Fruit fly (Drosophila melanogaster) whole organism, embryonic: ENCODE results near the gene Jon25Bi.

ENCODE experiments used
- CG10209 ChIP-seq: fragments of 200-800 bp; sonication (Bioruptor generic); optimal IDR thresholded peaks from 3 replicates; lab custom pipeline; 2017; ENCODE audit warnings: missing biosample characterization, mild to moderate bottlenecking, missing genetic modification characterization, missing genetic modification reagents
- CG10321 ChIP-seq: fragments of 200-800 bp; sonication (Bioruptor generic); IDR thresholded peaks from 2 replicates; pipeline ENCODE4 v1.3.6; 2022; ENCODE audit warnings: missing biosample characterization, missing genetic modification characterization
- CG1233 ChIP-seq: fragments of 200-800 bp; sonication (Bioruptor generic); optimal IDR thresholded peaks from 4 replicates; lab custom pipeline; 2018; ENCODE audit warnings: missing biosample characterization, mild to moderate bottlenecking, missing genetic modification characterization
- CG13894 ChIP-seq: fragments of 200-800 bp; sonication (Bioruptor generic); optimal IDR thresholded peaks from 3 replicates; lab custom pipeline; 2018; ENCODE audit warnings: missing biosample characterization, mild to moderate bottlenecking, missing genetic modification characterization, moderate library complexity
- CG1529 ChIP-seq: fragments of 200-800 bp; sonication (Bioruptor generic); optimal IDR thresholded peaks from 3 replicates; lab custom pipeline; 2018; ENCODE audit warnings: missing biosample characterization, missing genetic modification characterization
- CG1603 ChIP-seq: fragments of 200-800 bp; sonication (Bioruptor generic); optimal IDR thresholded peaks from 2 replicates; lab custom pipeline; 2019; ENCODE audit warnings: missing biosample characterization, mild to moderate bottlenecking, missing genetic modification characterization, moderate library complexity
- CG16815 ChIP-seq: fragments of 200-800 bp; sonication (Bioruptor generic); optimal IDR thresholded peaks from 3 replicates; lab custom pipeline; 2017; ENCODE audit warnings: missing biosample characterization, mild to moderate bottlenecking, missing genetic modification characterization
- CG17612 ChIP-seq: fragments of 200-800 bp; sonication (Bioruptor generic); IDR thresholded peaks from 2 replicates; pipeline ENCODE4 v1.3.6; 2022; ENCODE audit warnings: missing biosample characterization, missing genetic modification characterization
- CG17829 ChIP-seq: fragments of 200-800 bp; optimal IDR thresholded peaks from 2 replicates; lab custom pipeline; 2019; ENCODE audit warnings: missing biosample characterization, mild to moderate bottlenecking, missing genetic modification characterization, moderate library complexity
- CG18476 ChIP-seq: fragments of 200-800 bp; sonication (Bioruptor generic); optimal IDR thresholded peaks from 2 replicates; lab custom pipeline; 2016; ENCODE audit warnings: missing biosample characterization, mild to moderate bottlenecking, missing genetic modification characterization
- CG2875 ChIP-seq: fragments of 200-800 bp; sonication (Bioruptor generic); optimal IDR thresholded peaks from 2 replicates; lab custom pipeline; 2017; ENCODE audit warnings: missing biosample characterization, mild to moderate bottlenecking, missing genetic modification characterization, missing genetic modification reagents
- CG32532 ChIP-seq: fragments of 200-800 bp; sonication (Bioruptor generic); IDR thresholded peaks from 2 replicates; pipeline ENCODE4 v1.3.6; 2022; ENCODE audit warnings: missing biosample characterization, missing genetic modification characterization
- CG3281 ChIP-seq: fragments of 200-800 bp; sonication (Bioruptor generic); optimal IDR thresholded peaks from 3 replicates; lab custom pipeline; 2017; ENCODE audit warnings: missing biosample characterization, mild to moderate bottlenecking, missing genetic modification characterization
- CG34224 ChIP-seq: fragments of 200-800 bp; sonication (Bioruptor generic); IDR thresholded peaks from 3 replicates; pipeline ENCODE4 v1.3.6; 2022; ENCODE audit warnings: missing biosample characterization, missing genetic modification characterization; ENCODE audit not compliant: partially characterized antibody
- CG4404 ChIP-seq: fragments of 200-800 bp; sonication (Bioruptor generic); IDR thresholded peaks from 2 replicates; pipeline ENCODE4 v1.3.6; 2022; ENCODE audit warnings: missing biosample characterization, missing genetic modification characterization
- CG5245 ChIP-seq: fragments of 200-800 bp; sonication (Bioruptor generic); optimal IDR thresholded peaks from 3 replicates; lab custom pipeline; 2016; ENCODE audit warnings: missing biosample characterization, missing genetic modification characterization
- CG6272 ChIP-seq: fragments of 200-800 bp; sonication (Bioruptor generic); IDR thresholded peaks from 2 replicates; pipeline ENCODE4 v1.3.6; 2022; ENCODE audit warnings: missing biosample characterization, missing genetic modification characterization
- CG6654 ChIP-seq: fragments of 200-800 bp; sonication (Bioruptor generic); optimal IDR thresholded peaks from 2 replicates; lab custom pipeline; 2017; ENCODE audit warnings: missing biosample characterization, mild to moderate bottlenecking, missing genetic modification characterization
- CG6765 ChIP-seq: fragments of 200-800 bp; sonication (Bioruptor generic); optimal IDR thresholded peaks from 3 replicates; lab custom pipeline; 2017; ENCODE audit warnings: missing biosample characterization, mild to moderate bottlenecking, missing genetic modification characterization
- CG9817 ChIP-seq: fragments of 200-800 bp; sonication (Bioruptor generic); optimal IDR thresholded peaks from 2 replicates; lab custom pipeline; 2018; ENCODE audit warnings: missing biosample characterization, mild to moderate bottlenecking, missing genetic modification characterization, moderate library complexity
- CG9932 ChIP-seq: fragments of 200-800 bp; sonication (Bioruptor generic); IDR thresholded peaks from 2 replicates; pipeline ENCODE4 v1.3.6; 2022; ENCODE audit warnings: missing biosample characterization, missing genetic modification characterization
- Dip2 ChIP-seq: fragments of 200-800 bp; sonication (Bioruptor generic); IDR thresholded peaks from 2 replicates; pipeline ENCODE4 v1.3.6; 2022; ENCODE audit warnings: missing biosample characterization, missing genetic modification characterization
- Dip3 ChIP-seq: fragments of 200-800 bp; sonication (Bioruptor generic); optimal IDR thresholded peaks from 3 replicates; lab custom pipeline; 2016; ENCODE audit warnings: missing biosample characterization, missing genetic modification characterization
- Dp ChIP-seq: fragments of 200-800 bp; sonication (Bioruptor generic); optimal IDR thresholded peaks from 2 replicates; lab custom pipeline; 2018; ENCODE audit warnings: missing biosample characterization, mild to moderate bottlenecking, missing genetic modification characterization, moderate library complexity
- Elba2 ChIP-seq: fragments of 200-800 bp; sonication (Bioruptor generic); optimal IDR thresholded peaks from 3 replicates; lab custom pipeline; 2016; ENCODE audit warnings: missing biosample characterization, missing genetic modification characterization
- GATAe ChIP-seq: fragments of 200-800 bp; sonication (Bioruptor generic); conservative IDR thresholded peaks from 2 replicates; pipeline ENCODE4 v1.3.6; 2022; ENCODE audit warnings: missing biosample characterization, missing genetic modification characterization
- Gug ChIP-seq: fragments of 200-800 bp; sonication (Bioruptor generic); IDR thresholded peaks from 4 replicates; pipeline ENCODE4 v1.3.6; 2022; ENCODE audit warnings: missing biosample characterization, missing genetic modification characterization
- HLH3B ChIP-seq: fragments of 200-800 bp; sonication (Bioruptor generic); IDR thresholded peaks from 2 replicates; pipeline ENCODE4 v1.3.6; 2022; ENCODE audit warnings: missing biosample characterization, missing genetic modification characterization
- Lpt ChIP-seq: fragments of >200 bp; optimal IDR thresholded peaks from 2 replicates; lab custom pipeline; 2018; ENCODE audit warnings: missing biosample characterization, missing genetic modification characterization
- Mad ChIP-seq: fragments of 200-800 bp; sonication (Bioruptor generic); optimal IDR thresholded peaks from 2 replicates; lab custom pipeline; 2016; ENCODE audit warnings: missing biosample characterization, missing genetic modification characterization
- Side ChIP-seq: fragments of 200-800 bp; sonication (Bioruptor generic); optimal IDR thresholded peaks from 2 replicates; lab custom pipeline; 2016; ENCODE audit warnings: missing biosample characterization, missing genetic modification characterization
- Sry-β ChIP-seq: fragments of 200-800 bp; sonication (Bioruptor generic); optimal IDR thresholded peaks from 2 replicates; lab custom pipeline; 2018; ENCODE audit warnings: missing biosample characterization, mild to moderate bottlenecking, missing genetic modification characterization, moderate library complexity
- amos ChIP-seq: fragments of 200-800 bp; sonication (Bioruptor generic); IDR thresholded peaks from 2 replicates; pipeline ENCODE4 v1.3.6; 2022; ENCODE audit warnings: missing biosample characterization, missing genetic modification characterization; ENCODE audit not compliant: partially characterized antibody
- bab2 ChIP-seq: fragments of 200-800 bp; sonication (Bioruptor generic); optimal IDR thresholded peaks from 2 replicates; lab custom pipeline; 2016; ENCODE audit warnings: missing biosample characterization, missing genetic modification characterization
- chinmo ChIP-seq: fragments of 200-800 bp; sonication (Bioruptor generic); IDR thresholded peaks from 4 replicates; pipeline ENCODE4 v1.3.6; 2022; ENCODE audit warnings: missing biosample characterization, missing genetic modification characterization; ENCODE audit not compliant: partially characterized antibody
- dpn ChIP-seq, 2 experiments: fragments of 200-800 bp; sonication (Bioruptor generic); optimal IDR thresholded peaks; 3 replicates each; lab custom pipeline; 2016; ENCODE audit warnings: missing biosample characterization in 2 of 2, missing genetic modification characterization in 2 of 2
- esg ChIP-seq: fragments of 200-800 bp; sonication (Bioruptor generic); conservative IDR thresholded peaks from 2 replicates; pipeline ENCODE4 v1.3.6; 2022; ENCODE audit warnings: missing biosample characterization, missing genetic modification characterization
- gce ChIP-seq: fragments of 200-800 bp; sonication (Bioruptor generic); IDR thresholded peaks from 3 replicates; pipeline ENCODE4 v1.3.6; 2022; ENCODE audit warnings: missing biosample characterization, missing genetic modification characterization
- gfzf ChIP-seq: fragments of 200-800 bp; sonication (Bioruptor generic); optimal IDR thresholded peaks from 2 replicates; lab custom pipeline; 2016; ENCODE audit warnings: missing biosample characterization, mild to moderate bottlenecking, missing genetic modification characterization, moderate library complexity
- gt ChIP-seq: fragments of 200-800 bp; sonication (Bioruptor generic); IDR thresholded peaks from 2 replicates; pipeline ENCODE4 v1.3.6; 2022; ENCODE audit warnings: missing biosample characterization, missing genetic modification characterization
- lov ChIP-seq, 2 experiments: fragments of 200-800 bp in 1 of 2; fragments of >200 bp in 1 of 2; sonication (Bioruptor generic) in 1 of 2; IDR thresholded peaks in 1 of 2; optimal IDR thresholded peaks in 1 of 2; 2 replicates in 1 of 2; 3 replicates in 1 of 2; pipeline versions ENCODE4 v1.3.6 to Lab custom; 2017 to 2022; ENCODE audit warnings: missing biosample characterization in 1 of 2, missing genetic modification characterization in 1 of 2
- mld ChIP-seq: fragments of 200-800 bp; sonication (Bioruptor generic); IDR thresholded peaks from 3 replicates; pipeline ENCODE4 v1.3.6; 2022; ENCODE audit warnings: missing biosample characterization, missing genetic modification characterization; ENCODE audit not compliant: partially characterized antibody
- pros ChIP-seq: fragments of 200-800 bp; sonication (Bioruptor generic); optimal IDR thresholded peaks from 3 replicates; lab custom pipeline; 2019; ENCODE audit warnings: missing biosample characterization, mild to moderate bottlenecking, missing genetic modification characterization, moderate library complexity
- pzg ChIP-seq: fragments of 200-800 bp; sonication (Bioruptor generic); optimal IDR thresholded peaks from 3 replicates; lab custom pipeline; 2018; ENCODE audit warnings: missing biosample characterization, mild to moderate bottlenecking, missing genetic modification characterization, moderate library complexity
- sc ChIP-seq, 3 experiments: fragments of >200 bp in 2 of 3; fragments of 200-800 bp in 1 of 3; sonication (Bioruptor generic) in 1 of 3; optimal IDR thresholded peaks; 2 replicates in 2 of 3; 3 replicates in 1 of 3; lab custom pipeline; 2017; ENCODE audit warnings: mild to moderate bottlenecking in 1 of 3, missing biosample characterization in 1 of 3, missing genetic modification characterization in 1 of 3, missing genetic modification reagents in 1 of 3
- tap ChIP-seq: fragments of 200-800 bp; optimal IDR thresholded peaks from 3 replicates; lab custom pipeline; 2019; ENCODE audit warnings: missing biosample characterization, mild to moderate bottlenecking, missing genetic modification characterization, moderate library complexity
- unpg ChIP-seq: fragments of 200-800 bp; sonication (Bioruptor generic); optimal IDR thresholded peaks from 3 replicates; lab custom pipeline; 2018; ENCODE audit warnings: missing biosample characterization, mild to moderate bottlenecking, missing genetic modification characterization, moderate library complexity
- zfh2 ChIP-seq: fragments of 200-800 bp; sonication (Bioruptor generic); optimal IDR thresholded peaks from 2 replicates; lab custom pipeline; 2016; ENCODE audit warnings: missing biosample characterization, missing genetic modification characterization

Jon25Bi gene

dm6 chr2L:4999389-5000032 is 44.6 kb upstream of the Jon25Bi start (continued):
- TF ChIP-seq unpg (GFP tag; lab: Kevin White, UChicago) = peak; percentile 73
- no peak for TF ChIP-seq Dip2 (GFP tag; lab: Robert Waterston, UW)
- TF ChIP-seq HLH3B (GFP tag; lab: Robert Waterston, UW) = peak; percentile 56
- TF ChIP-seq CG1233 = peak; percentile 16
- TF ChIP-seq CG6765 (GFP tag; lab: Kevin White, UChicago) = peak; percentile 1
- TF ChIP-seq gce (GFP tag; lab: Robert Waterston, UW) = peak; percentile 37; the same call in 2 of the 3 replicates
- no peak for TF ChIP-seq Dp
- peak; percentile 67 to 75 for TF ChIP-seq dpn (GFP tag; optimal IDR thresholded peaks at IDR 0.05; lab: Kevin White, UChicago)
- TF ChIP-seq CG6654 (GFP tag; lab: Kevin White, UChicago) = peak; percentile 61
- TF ChIP-seq bab2 (GFP tag; lab: Kevin White, UChicago) = peak; percentile 50
- TF ChIP-seq CG1603 (tag; lab: Kevin White, UChicago) = peak; percentile 75
- TF ChIP-seq mld (GFP tag; lab: Robert Waterston, UW) = no peak
- peak; percentile 46 for TF ChIP-seq zfh2 (GFP tag; lab: Kevin White, UChicago)
- TF ChIP-seq CG13894 (tag; lab: Kevin White, UChicago) = peak; percentile 33
- no peak for TF ChIP-seq pzg (GFP tag; lab: Kevin White, UChicago)
- no peak for TF ChIP-seq gfzf
- TF ChIP-seq CG32532 (GFP tag; lab: Robert Waterston, UW) = peak; percentile 84
- TF ChIP-seq CG4404 (GFP tag; lab: Robert Waterston, UW) = peak; percentile 78
- peak; percentile 41 for TF ChIP-seq Mad (GFP tag; lab: Kevin White, UChicago)
- TF ChIP-seq Gug (GFP tag; lab: Robert Waterston, UW) = peak; percentile 85
- no peak for TF ChIP-seq sc (optimal IDR thresholded peaks at IDR 0.05; lab: Kevin White, UChicago)
- TF ChIP-seq sc (GFP tag; optimal IDR thresholded peaks at IDR 0.05; lab: Kevin White, UChicago) = peak; percentile 57
- no peak for TF ChIP-seq Lpt
- TF ChIP-seq lov (optimal IDR thresholded peaks at IDR 0.05; lab: Kevin White, UChicago) = no peak
- TF ChIP-seq lov (GFP tag; IDR thresholded peaks at IDR 0.05; lab: Robert Waterston, UW) = 0 out of 3 replicates have a peak, but pooled peaks have one; percentile 55
- peak; percentile 73 for TF ChIP-seq CG9932 (GFP tag; lab: Robert Waterston, UW)
- peak; percentile 51 for TF ChIP-seq CG5245 (GFP tag; lab: Kevin White, UChicago)
- TF ChIP-seq CG18476 (GFP tag; lab: Kevin White, UChicago) = peak; percentile 30
- TF ChIP-seq CG1529 (GFP tag; lab: Kevin White, UChicago) = no peak
- peak; percentile 62 for TF ChIP-seq CG16815 (GFP tag; lab: Kevin White, UChicago)
- 0 out of 2 replicates have a peak, but pooled peaks have one; percentile 46 for TF ChIP-seq CG6272
- TF ChIP-seq CG3281 (GFP tag; lab: Kevin White, UChicago) = peak; percentile 72
- TF ChIP-seq CG10209 = peak; percentile 72
- TF ChIP-seq CG17612 (GFP tag; lab: Robert Waterston, UW) = peak; percentile 80
- peak; percentile 30 for TF ChIP-seq CG17829
- TF ChIP-seq Side (GFP tag; lab: Kevin White, UChicago) = peak; percentile 52
- peak; percentile 50; the same call in 1 of the 2 replicates for TF ChIP-seq gt
- no peak for TF ChIP-seq CG2875 (GFP tag; lab: Kevin White, UChicago)
- peak; percentile 62 for TF ChIP-seq Dip3 (GFP tag; lab: Kevin White, UChicago)
- peak; percentile 70 for TF ChIP-seq esg (GFP tag; lab: Robert Waterston, UW)
- no peak for TF ChIP-seq amos (GFP tag; lab: Robert Waterston, UW)
- TF ChIP-seq CG9817 (tag; lab: Kevin White, UChicago) = peak; percentile 65
- no peak for TF ChIP-seq Elba2
- TF ChIP-seq CG10321 (GFP tag; lab: Robert Waterston, UW) = no peak
- peak; percentile 69 for TF ChIP-seq tap (tag; lab: Kevin White, UChicago)
- TF ChIP-seq CG34224 = no peak
- no peak for TF ChIP-seq chinmo (GFP tag; lab: Robert Waterston, UW)
- 0 out of 2 replicates have a peak, but pooled peaks have one; percentile 34 for TF ChIP-seq GATAe
- no peak for TF ChIP-seq pros
- no peak for TF ChIP-seq Sry-β
